Worm (Caenorhabditis elegans) whole organism, L3 larva: Measurements from ENCODE around the gene dod-21.

Source experiments
- R02D3.7 ChIP-seq: fragments of 150-350 bp; optimal IDR thresholded peaks from 2 replicates; lab custom pipeline; 2014; ENCODE audit warnings: missing biosample characterization, missing genetic modification characterization
- ZK546.5 ChIP-seq: sonication (generic microtip); optimal IDR thresholded peaks from 2 replicates; lab custom pipeline; 2017; ENCODE audit warnings: missing biosample characterization, missing genetic modification characterization
- aly-2 ChIP-seq: fragments of 150-350 bp; optimal IDR thresholded peaks from 2 replicates; lab custom pipeline; 2014; ENCODE audit warnings: missing biosample characterization, missing genetic modification characterization
- ama-1 ChIP-seq: fragments of 150-350 bp; optimal IDR thresholded peaks from 2 replicates; lab custom pipeline; 2018
- ceh-16 ChIP-seq: sonication (generic microtip); optimal IDR thresholded peaks from 2 replicates; lab custom pipeline; 2017; ENCODE audit warnings: missing biosample characterization, missing genetic modification characterization
- ceh-28 ChIP-seq: fragments of 150-350 bp; optimal IDR thresholded peaks from 2 replicates; lab custom pipeline; 2014; ENCODE audit warnings: missing biosample characterization, missing genetic modification reagents, missing genetic modification characterization
- ceh-82 ChIP-seq: fragments of 150-350 bp; optimal IDR thresholded peaks from 2 replicates; lab custom pipeline; 2014; ENCODE audit warnings: missing biosample characterization, missing genetic modification characterization
- ceh-9 ChIP-seq: sonication (generic microtip); optimal IDR thresholded peaks from 2 replicates; lab custom pipeline; 2018; ENCODE audit warnings: missing biosample characterization, missing genetic modification characterization
- daf-12 ChIP-seq: fragments of 150-350 bp; optimal IDR thresholded peaks from 2 replicates; lab custom pipeline; 2014; ENCODE audit warnings: missing biosample characterization, missing genetic modification reagents, missing genetic modification characterization
- egl-27 ChIP-seq: sonication (generic microtip); optimal IDR thresholded peaks from 4 replicates; lab custom pipeline; 2017; ENCODE audit warnings: missing biosample characterization, missing genetic modification reagents, missing genetic modification characterization
- elt-1 ChIP-seq: fragments of 150-350 bp; optimal IDR thresholded peaks from 2 replicates; lab custom pipeline; 2014; ENCODE audit warnings: missing biosample characterization, missing genetic modification characterization
- elt-2 ChIP-seq: sonication (generic microtip); optimal IDR thresholded peaks from 2 replicates; lab custom pipeline; 2016; ENCODE audit warnings: missing genetic modification reagents, mild to moderate bottlenecking, missing genetic modification characterization, missing compliant biosample characterization
- eor-1 ChIP-seq, 2 experiments: fragments of 150-350 bp; optimal IDR thresholded peaks; 2 replicates each; lab custom pipeline; 2014 to 2018; ENCODE audit warnings: missing biosample characterization in 2 of 2, missing genetic modification characterization in 2 of 2
- fkh-10 ChIP-seq: sonication (generic microtip); optimal IDR thresholded peaks from 2 replicates; lab custom pipeline; 2017; ENCODE audit warnings: missing biosample characterization, missing genetic modification reagents, missing genetic modification characterization
- fkh-2 ChIP-seq: fragments of 150-350 bp; optimal IDR thresholded peaks from 2 replicates; lab custom pipeline; 2014; ENCODE audit warnings: missing biosample characterization, missing genetic modification reagents, missing genetic modification characterization
- jun-1 ChIP-seq: fragments of 150-350 bp; optimal IDR thresholded peaks from 2 replicates; lab custom pipeline; 2014; ENCODE audit warnings: missing biosample characterization, missing genetic modification reagents, missing genetic modification characterization
- lsy-12 ChIP-seq: sonication (generic microtip); optimal IDR thresholded peaks from 2 replicates; lab custom pipeline; 2016; ENCODE audit warnings: mild to moderate bottlenecking, missing genetic modification characterization, missing compliant biosample characterization
- nfya-1 ChIP-seq: sonication (generic microtip); optimal IDR thresholded peaks from 2 replicates; lab custom pipeline; 2017; ENCODE audit warnings: missing genetic modification characterization, mild to moderate bottlenecking, missing compliant biosample characterization, antibody characterized with exemption, moderate library complexity; ENCODE audit not compliant: insufficient read depth
- nhr-23 ChIP-seq: fragments of 150-350 bp; optimal IDR thresholded peaks from 2 replicates; lab custom pipeline; 2014; ENCODE audit warnings: missing biosample characterization, missing genetic modification reagents, missing genetic modification characterization
- nhr-237 ChIP-seq: fragments of 150-350 bp; optimal IDR thresholded peaks from 2 replicates; lab custom pipeline; 2014; ENCODE audit warnings: missing biosample characterization, missing genetic modification characterization
- nhr-25 ChIP-seq: sonication (generic microtip); optimal IDR thresholded peaks from 2 replicates; lab custom pipeline; 2017; ENCODE audit warnings: missing biosample characterization, missing genetic modification characterization
- nhr-28 ChIP-seq: fragments of 150-350 bp; optimal IDR thresholded peaks from 2 replicates; lab custom pipeline; 2014; ENCODE audit warnings: missing biosample characterization, missing genetic modification characterization
- nhr-43 ChIP-seq: sonication (generic microtip); optimal IDR thresholded peaks from 2 replicates; lab custom pipeline; 2016; ENCODE audit warnings: mild to moderate bottlenecking, missing genetic modification characterization, missing compliant biosample characterization; ENCODE audit not compliant: poor library complexity, severe bottlenecking
- nhr-67 ChIP-seq: fragments of 150-350 bp; optimal IDR thresholded peaks from 2 replicates; lab custom pipeline; 2014; ENCODE audit warnings: missing biosample characterization, missing genetic modification characterization
- nhr-76 ChIP-seq: fragments of 150-350 bp; sonication (generic microtip); optimal IDR thresholded peaks from 5 replicates; lab custom pipeline; 2014; ENCODE audit warnings: missing biosample characterization, missing genetic modification characterization
- pha-4 ChIP-seq: fragments of 150-350 bp; optimal IDR thresholded peaks from 2 replicates; lab custom pipeline; 2014; ENCODE audit warnings: missing biosample characterization, missing genetic modification reagents, missing genetic modification characterization
- sea-2 ChIP-seq: fragments of 150-350 bp; sonication (generic microtip); optimal IDR thresholded peaks from 4 replicates; lab custom pipeline; 2014; ENCODE audit warnings: missing biosample characterization, missing genetic modification reagents, missing genetic modification characterization
- skn-1 ChIP-seq: fragments of 150-350 bp; optimal IDR thresholded peaks from 2 replicates; lab custom pipeline; 2014; ENCODE audit warnings: missing biosample characterization, missing genetic modification characterization
- unc-39 ChIP-seq: sonication (generic microtip); optimal IDR thresholded peaks from 4 replicates; lab custom pipeline; 2017; ENCODE audit warnings: missing biosample characterization, missing genetic modification characterization
- zag-1 ChIP-seq: fragments of 150-350 bp; optimal IDR thresholded peaks from 2 replicates; lab custom pipeline; 2014; ENCODE audit warnings: missing biosample characterization, missing genetic modification characterization
- ztf-11 ChIP-seq: fragments of 150-350 bp; optimal IDR thresholded peaks from 2 replicates; lab custom pipeline; 2014; ENCODE audit warnings: missing biosample characterization, missing genetic modification characterization
- ztf-4 ChIP-seq: fragments of 150-350 bp; optimal IDR thresholded peaks from 2 replicates; lab custom pipeline; 2014; ENCODE audit warnings: missing biosample characterization, missing genetic modification characterization

Gene dod-21

ce11 chrIV:12941254-12941653 is 4.7 kb downstream of the dod-21 start, which contains the start of gene dod-24:
TSS of gene dod-24 (minus strand) at chrIV:12941354.
- no peak for TF ChIP-seq ztf-11 (tag; lab: Kevin White, UChicago)
- peak; percentile 5 for TF ChIP-seq elt-2 (tag; lab: Kevin White, UChicago)
- no peak for TF ChIP-seq ZK546.5 (tag; lab: Kevin White, UChicago)
- TF ChIP-seq unc-39, result no peak

- TF ChIP-seq fkh-10 (GFP tag; lab: Kevin White, UChicago), result no peak
- no peak for TF ChIP-seq ceh-9
- no peak for TF ChIP-seq lsy-12
- no peak for TF ChIP-seq pha-4 (tag; lab: Kevin White, UChicago)
- no peak for TF ChIP-seq ceh-16 (tag; lab: Kevin White, UChicago)
- TF ChIP-seq fkh-2, result no peak
- TF ChIP-seq nhr-43 (tag; lab: Kevin White, UChicago), result no peak
- no peak for TF ChIP-seq skn-1
- TF ChIP-seq nhr-76 (tag; lab: Kevin White, UChicago), result no peak
- TF ChIP-seq ceh-82 (tag; lab: Kevin White, UChicago), result no peak
- no peak for TF ChIP-seq R02D3.7
Observed at ce11 chrIV:12942633-12943032, 6.1 kb downstream of the dod-21 start, which contains the start of gene dct-19. TSS of gene dct-19 (plus strand) at chrIV:12942933.

- TF ChIP-seq zag-1 (tag; lab: Kevin White, UChicago), result no peak
- no peak for TF ChIP-seq daf-12 (tag; lab: Kevin White, UChicago)
- no peak for TF ChIP-seq nhr-23 (tag; lab: Kevin White, UChicago)
- TF ChIP-seq nhr-237 (tag; lab: Kevin White, UChicago), result no peak
- TF ChIP-seq elt-2 (tag; lab: Kevin White, UChicago), result no peak
- TF ChIP-seq eor-1 (tag; optimal IDR thresholded peaks at IDR 0.05; lab: Kevin White, UChicago), result no peak
- no peak for TF ChIP-seq ztf-4 (tag; lab: Kevin White, UChicago)
- TF ChIP-seq jun-1 (tag; lab: Kevin White, UChicago), result no peak
- TF ChIP-seq nhr-28 (tag; lab: Kevin White, UChicago), result no peak
- no peak for TF ChIP-seq fkh-10 (GFP tag; lab: Kevin White, UChicago)
- TF ChIP-seq ama-1, result no peak
- TF ChIP-seq nhr-25, result no peak
- TF ChIP-seq egl-27 (tag; lab: Kevin White, UChicago), result no peak
Observed at ce11 chrIV:12946488-12946887, 9.9 kb downstream of the dod-21 start, which contains the start of gene F55G11.1. TSS of gene F55G11.1 (minus strand) at chrIV:12946588.

- TF ChIP-seq lsy-12 (no peak), nfya-1 (no peak), ceh-28 (tag; lab: Kevin White, UChicago) (no peak), eor-1 (tag; optimal IDR thresholded peaks at IDR 0.05; lab: Kevin White, UChicago) (no peak), ceh-82 (tag; lab: Kevin White, UChicago) (no peak), fkh-2 (no peak), elt-2 (tag; lab: Kevin White, UChicago) (no peak), jun-1 (tag; lab: Kevin White, UChicago) (no peak), R02D3.7 (no peak), nhr-76 (tag; lab: Kevin White, UChicago) (no peak), skn-1 (no peak), sea-2 (GFP tag; lab: Kevin White, UChicago) (no peak), zag-1 (tag; lab: Kevin White, UChicago) (no peak)
Observed at ce11 chrIV:12948470-12948869, 11.9 kb downstream of the dod-21 start, which contains the start of gene F55G11.10. TSS of gene F55G11.10 (plus strand) at chrIV:12948770.

- no peak for TF ChIP-seq jun-1 (tag; lab: Kevin White, UChicago)
- no peak for TF ChIP-seq nhr-28 (tag; lab: Kevin White, UChicago)
- TF ChIP-seq nhr-43 (tag; lab: Kevin White, UChicago), result no peak
- no peak for TF ChIP-seq aly-2 (tag; lab: Kevin White, UChicago)
- no peak for TF ChIP-seq elt-1 (tag; lab: Kevin White, UChicago)
- TF ChIP-seq ceh-16 (tag; lab: Kevin White, UChicago), result no peak
- no peak for TF ChIP-seq fkh-10 (GFP tag; lab: Kevin White, UChicago)
- no peak for TF ChIP-seq ztf-4 (tag; lab: Kevin White, UChicago)
- TF ChIP-seq daf-12 (tag; lab: Kevin White, UChicago), result no peak
- TF ChIP-seq nhr-67 (tag; lab: Kevin White, UChicago), result no peak
- TF ChIP-seq nhr-237 (tag; lab: Kevin White, UChicago), result no peak
- no peak for TF ChIP-seq ZK546.5 (tag; lab: Kevin White, UChicago)
Observed at ce11 chrIV:12957730-12958129, 21.2 kb downstream of the dod-21 start, which contains the start of gene F55G11.6. TSS of gene F55G11.6 (plus strand) at chrIV:12958030.
